Worm (Caenorhabditis elegans) whole organism, mixed stage, embryonic: ENCODE data around the gene dld-1.

Experiments
- M03D4.4 ChIP-seq: sonication (generic microtip); optimal IDR thresholded peaks from 2 replicates; lab custom pipeline; 2017; ENCODE audit warnings: mild to moderate bottlenecking, missing genetic modification characterization, missing compliant biosample characterization
- bed-3 ChIP-seq: fragments of 200-800 bp; sonication (Bioruptor generic); optimal IDR thresholded peaks from 3 replicates; lab custom pipeline; 2018; ENCODE audit warnings: mild to moderate bottlenecking, missing genetic modification characterization, moderate library complexity, missing compliant biosample characterization
- blmp-1 ChIP-seq: fragments of 150-350 bp; optimal IDR thresholded peaks from 2 replicates; lab custom pipeline; 2014; ENCODE audit warnings: missing biosample characterization, missing genetic modification characterization
- ceh-39 ChIP-seq: fragments of 150-350 bp; optimal IDR thresholded peaks from 2 replicates; lab custom pipeline; 2014; ENCODE audit warnings: missing biosample characterization, missing genetic modification characterization
- ceh-43 ChIP-seq: fragments of 200-800 bp; sonication (Bioruptor generic); optimal IDR thresholded peaks from 2 replicates; lab custom pipeline; 2018; ENCODE audit warnings: mild to moderate bottlenecking, missing genetic modification characterization, moderate library complexity, missing compliant biosample characterization
- ceh-83 ChIP-seq: fragments of 200-800 bp; sonication (Bioruptor generic); optimal IDR thresholded peaks from 2 replicates; lab custom pipeline; 2018; ENCODE audit warnings: mild to moderate bottlenecking, missing genetic modification characterization, missing compliant biosample characterization
- ces-1 ChIP-seq: fragments of 150-350 bp; optimal IDR thresholded peaks from 2 replicates; lab custom pipeline; 2014; ENCODE audit warnings: missing biosample characterization, missing genetic modification reagents, missing genetic modification characterization
- cnd-1 ChIP-seq: fragments of 200-800 bp; sonication (Bioruptor generic); optimal IDR thresholded peaks from 2 replicates; lab custom pipeline; 2018; ENCODE audit warnings: mild to moderate bottlenecking, missing genetic modification characterization, missing compliant biosample characterization
- drap-1 ChIP-seq: fragments of 200-800 bp; sonication (Bioruptor generic); optimal IDR thresholded peaks from 3 replicates; lab custom pipeline; 2018; ENCODE audit warnings: mild to moderate bottlenecking, missing genetic modification characterization, missing compliant biosample characterization
- elt-1 ChIP-seq: sonication (generic microtip); optimal IDR thresholded peaks from 2 replicates; lab custom pipeline; 2017; ENCODE audit warnings: missing genetic modification characterization, mild to moderate bottlenecking, missing compliant biosample characterization, antibody characterized with exemption, moderate library complexity, borderline replicate concordance; ENCODE audit not compliant: insufficient read depth
- elt-3 ChIP-seq: fragments of 150-350 bp; optimal IDR thresholded peaks from 2 replicates; lab custom pipeline; 2014; ENCODE audit warnings: missing biosample characterization, missing genetic modification characterization
- flh-1 ChIP-seq: fragments of 200-800 bp; sonication (Bioruptor generic); optimal IDR thresholded peaks from 2 replicates; lab custom pipeline; 2018; ENCODE audit warnings: mild to moderate bottlenecking, missing genetic modification characterization, moderate library complexity, missing compliant biosample characterization
- ham-2 ChIP-seq: fragments of 200-800 bp; sonication (Bioruptor generic); optimal IDR thresholded peaks from 2 replicates; lab custom pipeline; 2018; ENCODE audit warnings: mild to moderate bottlenecking, missing genetic modification characterization, missing compliant biosample characterization
- hlh-1 ChIP-seq: fragments of 150-350 bp; optimal IDR thresholded peaks from 2 replicates; lab custom pipeline; 2014; ENCODE audit warnings: missing biosample characterization, missing genetic modification reagents, missing genetic modification characterization
- lin-32 ChIP-seq: fragments of 200-800 bp; sonication (Bioruptor generic); optimal IDR thresholded peaks from 2 replicates; lab custom pipeline; 2018; ENCODE audit warnings: mild to moderate bottlenecking, missing genetic modification characterization, missing compliant biosample characterization
- lsy-2 ChIP-seq: fragments of 150-350 bp; optimal IDR thresholded peaks from 2 replicates; lab custom pipeline; 2014; ENCODE audit warnings: missing biosample characterization, missing genetic modification characterization
- mep-1 ChIP-seq: fragments of 150-350 bp; optimal IDR thresholded peaks from 2 replicates; lab custom pipeline; 2017; ENCODE audit warnings: missing biosample characterization, missing genetic modification reagents, missing genetic modification characterization, inconsistent platforms
- mls-2 ChIP-seq: sonication (generic microtip); optimal IDR thresholded peaks from 2 replicates; lab custom pipeline; 2016; ENCODE audit warnings: mild to moderate bottlenecking, missing genetic modification characterization, moderate library complexity, missing compliant biosample characterization
- nhr-12 ChIP-seq: fragments of 150-350 bp; optimal IDR thresholded peaks from 2 replicates; lab custom pipeline; 2014; ENCODE audit warnings: missing biosample characterization, missing genetic modification characterization
- nhr-2 ChIP-seq: fragments of 150-350 bp; optimal IDR thresholded peaks from 2 replicates; lab custom pipeline; 2014; ENCODE audit warnings: missing biosample characterization, missing genetic modification characterization
- nhr-237 ChIP-seq: fragments of 150-350 bp; optimal IDR thresholded peaks from 2 replicates; lab custom pipeline; 2014; ENCODE audit warnings: missing biosample characterization, missing genetic modification characterization
- nhr-28 ChIP-seq: fragments of 150-350 bp; optimal IDR thresholded peaks from 2 replicates; lab custom pipeline; 2014; ENCODE audit warnings: missing biosample characterization, missing genetic modification characterization
- nhr-76 ChIP-seq: sonication (generic microtip); optimal IDR thresholded peaks from 2 replicates; lab custom pipeline; 2017; ENCODE audit warnings: missing biosample characterization, missing genetic modification characterization
- pha-4 ChIP-seq: fragments of 150-350 bp; optimal IDR thresholded peaks from 2 replicates; lab custom pipeline; 2018; ENCODE audit warnings: missing biosample characterization, missing genetic modification reagents, missing genetic modification characterization
- sem-2 ChIP-seq: fragments of 200-800 bp; sonication (Bioruptor generic); optimal IDR thresholded peaks from 2 replicates; lab custom pipeline; 2018; ENCODE audit warnings: mild to moderate bottlenecking, missing genetic modification characterization, missing compliant biosample characterization
- snpc-4 ChIP-seq: fragments of 150-350 bp; optimal IDR thresholded peaks from 2 replicates; lab custom pipeline; 2014; ENCODE audit warnings: missing biosample characterization, missing genetic modification characterization
- sptf-1 ChIP-seq: sonication (generic microtip); optimal IDR thresholded peaks from 2 replicates; lab custom pipeline; 2017; ENCODE audit warnings: mild to moderate bottlenecking, missing genetic modification characterization, moderate library complexity, missing compliant biosample characterization
- tbx-8 ChIP-seq: fragments of 200-800 bp; sonication (Bioruptor generic); optimal IDR thresholded peaks from 2 replicates; lab custom pipeline; 2018; ENCODE audit warnings: mild to moderate bottlenecking, missing genetic modification characterization, moderate library complexity, missing compliant biosample characterization
- unc-120 ChIP-seq: sonication (generic microtip); optimal IDR thresholded peaks from 2 replicates; lab custom pipeline; 2017; ENCODE audit warnings: missing genetic modification characterization, missing compliant biosample characterization; ENCODE audit not compliant: poor library complexity, severe bottlenecking
- unc-39 ChIP-seq: fragments of 150-350 bp; optimal IDR thresholded peaks from 2 replicates; lab custom pipeline; 2014; ENCODE audit warnings: missing biosample characterization, missing genetic modification characterization
- zip-8 ChIP-seq: fragments of 150-350 bp; optimal IDR thresholded peaks from 2 replicates; lab custom pipeline; 2014; ENCODE audit warnings: missing biosample characterization, missing genetic modification characterization
- ztf-11 ChIP-seq: fragments of 150-350 bp; optimal IDR thresholded peaks from 2 replicates; lab custom pipeline; 2014; ENCODE audit warnings: missing biosample characterization, missing genetic modification characterization

dld-1 gene

ce11 chrIV:14481984-14482383, 17.7 kb downstream of the dld-1 start, which contains the start of gene Y57G11A.4:
Y57G11A.4 (plus strand) TSS chrIV:14482284.
- TF ChIP-seq snpc-4 (tag; lab: Kevin White, UChicago) (no peak), ceh-39 (tag; lab: Kevin White, UChicago) (no peak), ztf-11 (tag; lab: Kevin White, UChicago) (no peak), ham-2 (GFP tag; lab: Kevin White, UChicago) (no peak), bed-3 (GFP tag; lab: Kevin White, UChicago) (no peak), nhr-12 (no peak), ceh-83 (GFP tag; lab: Kevin White, UChicago) (no peak), nhr-237 (tag; lab: Kevin White, UChicago) (no peak), M03D4.4 (tag; lab: Kevin White, UChicago) (no peak), lin-32 (GFP tag; lab: Kevin White, UChicago) (no peak), pha-4 (tag; lab: Kevin White, UChicago) (no peak), mls-2 (tag; lab: Kevin White, UChicago) (no peak), mep-1 (tag; lab: Kevin White, UChicago) (no peak), tbx-8 (GFP tag; lab: Kevin White, UChicago) (no peak), hlh-1 (tag; lab: Kevin White, UChicago) (no peak)

ce11 chrIV:14483427-14483826, 19.1 kb downstream of the dld-1 start:
- no peak for TF ChIP-seq lsy-2 (tag; lab: Kevin White, UChicago)
- TF ChIP-seq drap-1: no peak
- no peak for TF ChIP-seq nhr-76 (tag; lab: Kevin White, UChicago)
- no peak for TF ChIP-seq snpc-4 (tag; lab: Kevin White, UChicago)
- TF ChIP-seq ceh-43 (GFP tag; lab: Kevin White, UChicago): no peak
- no peak for TF ChIP-seq nhr-28
- no peak for TF ChIP-seq pha-4 (tag; lab: Kevin White, UChicago)

ce11 chrIV:14491135-14491534, 26.8 kb downstream of the dld-1 start:
- TF ChIP-seq ceh-39 (tag; lab: Kevin White, UChicago) (no peak), hlh-1 (tag; lab: Kevin White, UChicago) (no peak), drap-1 (no peak), nhr-12 (no peak), snpc-4 (tag; lab: Kevin White, UChicago) (no peak), flh-1 (GFP tag; lab: Kevin White, UChicago) (no peak), ces-1 (GFP tag; lab: Kevin White, UChicago) (no peak), nhr-28 (no peak), lsy-2 (tag; lab: Kevin White, UChicago) (no peak), nhr-2 (tag; lab: Kevin White, UChicago) (no peak), ceh-83 (GFP tag; lab: Kevin White, UChicago) (no peak), sptf-1 (tag; lab: Kevin White, UChicago) (no peak), M03D4.4 (tag; lab: Kevin White, UChicago) (no peak), mep-1 (tag; lab: Kevin White, UChicago) (no peak)

- TF ChIP-seq nhr-28: no peak
- TF ChIP-seq zip-8 (tag; lab: Kevin White, UChicago): no peak
- no peak for TF ChIP-seq ces-1 (GFP tag; lab: Kevin White, UChicago)
- no peak for TF ChIP-seq pha-4 (tag; lab: Kevin White, UChicago)
- TF ChIP-seq elt-3: no peak
- no peak for TF ChIP-seq hlh-1 (tag; lab: Kevin White, UChicago)
- TF ChIP-seq blmp-1: no peak
- TF ChIP-seq bed-3 (GFP tag; lab: Kevin White, UChicago): no peak
- no peak for TF ChIP-seq ceh-83 (GFP tag; lab: Kevin White, UChicago)
- no peak for TF ChIP-seq nhr-237 (tag; lab: Kevin White, UChicago)
- TF ChIP-seq nhr-2 (tag; lab: Kevin White, UChicago): no peak
- no peak for TF ChIP-seq mls-2 (tag; lab: Kevin White, UChicago)
- TF ChIP-seq unc-39 (tag; lab: Kevin White, UChicago): no peak
- no peak for TF ChIP-seq sptf-1 (tag; lab: Kevin White, UChicago)
- no peak for TF ChIP-seq nhr-76 (tag; lab: Kevin White, UChicago)
- TF ChIP-seq ham-2 (GFP tag; lab: Kevin White, UChicago): no peak
- no peak for TF ChIP-seq flh-1 (GFP tag; lab: Kevin White, UChicago)
- no peak for TF ChIP-seq cnd-1 (tag; lab: Kevin White, UChicago)
Measured at ce11 chrIV:14495474-14495873, 31.2 kb downstream of the dld-1 start.

DNA sequence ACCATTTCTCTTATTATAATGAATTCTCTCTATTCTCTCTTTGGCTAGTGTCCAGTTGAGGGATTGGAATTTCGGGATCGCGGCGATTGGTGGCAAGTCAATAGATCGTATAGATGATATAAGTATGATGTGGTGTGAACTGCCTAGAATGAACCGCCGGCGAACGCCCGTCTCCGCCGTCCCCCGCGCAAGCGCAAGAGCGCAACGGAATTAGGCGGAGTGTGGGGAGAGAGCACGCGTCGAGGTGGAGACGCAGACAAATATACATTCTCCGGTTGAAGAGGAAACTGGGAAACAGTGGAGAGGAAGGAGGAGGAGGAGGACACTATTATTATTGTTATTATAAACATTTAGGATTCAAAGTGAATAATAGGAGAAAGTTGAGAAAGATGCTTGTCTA, 32.2 kb downstream of the dld-1 start:
- TF ChIP-seq lin-32 (GFP tag; lab: Kevin White, UChicago): no peak
- TF ChIP-seq ztf-11 (tag; lab: Kevin White, UChicago): no peak
- TF ChIP-seq unc-120: peak; percentile 17
- no peak for TF ChIP-seq bed-3 (GFP tag; lab: Kevin White, UChicago)
- peak; percentile 23 for TF ChIP-seq pha-4 (tag; lab: Kevin White, UChicago)
- TF ChIP-seq ces-1 (GFP tag; lab: Kevin White, UChicago): peak; percentile 29
- TF ChIP-seq sptf-1 (tag; lab: Kevin White, UChicago): peak; percentile 43
- TF ChIP-seq ceh-43 (GFP tag; lab: Kevin White, UChicago): no peak
- TF ChIP-seq elt-1: no peak
- TF ChIP-seq nhr-237 (tag; lab: Kevin White, UChicago): no peak
- TF ChIP-seq blmp-1: peak; percentile 36
- TF ChIP-seq mls-2 (tag; lab: Kevin White, UChicago): peak; percentile 45
- no peak for TF ChIP-seq sem-2
- no peak for TF ChIP-seq tbx-8 (GFP tag; lab: Kevin White, UChicago)
- TF ChIP-seq M03D4.4 (tag; lab: Kevin White, UChicago): no peak
- peak; percentile 96 for TF ChIP-seq ham-2 (GFP tag; lab: Kevin White, UChicago)
- TF ChIP-seq ceh-39 (tag; lab: Kevin White, UChicago): no peak
